Fruit fly (Drosophila melanogaster): ENCODE results near the gene CG8526.

- TF ChIP-seq psq (optimal IDR thresholded peaks at IDR 0.05) (no peak), EcR (GFP tag; optimal IDR thresholded peaks at IDR 0.05) (no peak), CG8478 (optimal IDR thresholded peaks at IDR 0.05) (no peak), Dll (optimal IDR thresholded peaks at IDR 0.05) (no peak), pan (optimal IDR thresholded peaks at IDR 0.05) (no peak)
Measured at dm6 chr3R:9851653-9852052, 50.6 kb downstream of the CG8526 start.

Data from whole organism.